Fruit fly (Drosophila melanogaster): ENCODE results near the gene REPTOR-BP.

DNA sequence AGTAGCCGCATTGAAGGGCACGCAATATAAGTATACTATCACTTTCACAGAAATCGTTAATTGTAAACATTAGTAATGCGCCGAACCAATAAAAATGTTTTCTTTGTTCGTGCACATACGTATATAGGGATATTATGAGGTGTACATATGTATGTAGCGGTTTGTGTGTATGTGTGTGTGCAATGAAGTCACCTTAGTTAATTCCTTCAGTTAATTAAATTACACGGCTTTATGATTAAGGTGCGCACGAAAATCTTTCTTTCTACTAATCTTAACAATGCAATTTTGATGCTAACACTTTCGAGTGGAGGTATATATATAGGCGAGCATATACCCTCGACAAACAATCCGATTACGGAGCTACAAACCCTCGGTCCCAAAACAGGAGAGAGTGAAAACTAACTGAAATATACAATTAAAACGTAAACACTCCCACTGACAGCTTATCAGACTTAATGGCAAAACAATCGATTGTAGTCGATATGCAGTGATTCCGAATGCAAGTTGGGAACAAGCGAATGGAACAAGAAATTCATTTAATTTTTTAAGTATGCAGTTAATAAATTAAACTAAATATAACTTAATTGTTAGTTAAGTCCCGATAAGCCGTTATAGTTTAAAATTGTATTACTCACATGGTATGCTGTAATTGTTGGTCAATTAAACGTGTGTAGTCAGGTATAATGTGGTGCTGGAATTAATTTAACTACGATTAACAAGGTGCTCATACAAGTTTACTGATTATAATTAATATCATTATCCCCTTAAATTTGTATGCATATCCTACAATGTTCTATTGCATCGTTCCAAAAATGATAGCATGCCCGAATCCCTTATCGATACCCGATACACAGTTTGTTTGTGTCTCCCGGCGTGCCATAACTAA, 43.2 kb upstream of the REPTOR-BP start, which contains the start of the genes Npc1a and Prosalpha6:
- no peak for TF ChIP-seq ttk (optimal IDR thresholded peaks at IDR 0.05)
- no peak for TF ChIP-seq h (optimal IDR thresholded peaks at IDR 0.05)
- no peak for TF ChIP-seq Sin3A (optimal IDR thresholded peaks at IDR 0.05)
- no peak for TF ChIP-seq psq (optimal IDR thresholded peaks at IDR 0.05)

All from Kc167 (cell line).